Fruit fly (Drosophila melanogaster) whole organism, embryonic: Measurements from ENCODE around the gene CG9643.

Experiments
- Atf-2 ChIP-seq: fragments of 200-800 bp; sonication (Bioruptor generic); optimal IDR thresholded peaks from 2 replicates; lab custom pipeline; 2016; ENCODE audit warnings: missing biosample characterization, missing genetic modification characterization
- CG10565 ChIP-seq: fragments of 200-800 bp; sonication (Bioruptor generic); optimal IDR thresholded peaks from 3 replicates; lab custom pipeline; 2016; ENCODE audit warnings: missing biosample characterization, mild to moderate bottlenecking, missing genetic modification characterization
- CG10979 ChIP-seq: fragments of 200-800 bp; sonication (Bioruptor generic); optimal IDR thresholded peaks from 2 replicates; lab custom pipeline; 2018; ENCODE audit warnings: missing biosample characterization, mild to moderate bottlenecking, missing genetic modification characterization, moderate library complexity
- CG12104 ChIP-seq: fragments of 200-800 bp; sonication (Bioruptor generic); optimal IDR thresholded peaks from 3 replicates; lab custom pipeline; 2016; ENCODE audit warnings: missing biosample characterization, missing genetic modification characterization
- CG12391 ChIP-seq: fragments of 200-800 bp; sonication (Bioruptor generic); optimal IDR thresholded peaks from 3 replicates; lab custom pipeline; 2018; ENCODE audit warnings: missing biosample characterization, mild to moderate bottlenecking, missing genetic modification characterization, moderate library complexity
- CG13775 ChIP-seq: fragments of 200-800 bp; sonication (Bioruptor generic); optimal IDR thresholded peaks from 3 replicates; lab custom pipeline; 2017; ENCODE audit warnings: missing biosample characterization, mild to moderate bottlenecking, missing genetic modification characterization
- CG15479 ChIP-seq: fragments of 200-800 bp; sonication (Bioruptor generic); optimal IDR thresholded peaks from 3 replicates; lab custom pipeline; 2019; ENCODE audit warnings: missing biosample characterization, mild to moderate bottlenecking, missing genetic modification characterization, moderate library complexity
- CG15696 ChIP-seq: fragments of 200-800 bp; sonication (Bioruptor generic); optimal IDR thresholded peaks from 2 replicates; lab custom pipeline; 2019; ENCODE audit warnings: missing biosample characterization, mild to moderate bottlenecking, missing genetic modification characterization, moderate library complexity
- CG17612 ChIP-seq: fragments of 200-800 bp; sonication (Bioruptor generic); IDR thresholded peaks from 2 replicates; pipeline ENCODE4 v1.3.6; 2022; ENCODE audit warnings: missing biosample characterization, missing genetic modification characterization
- CG2889 ChIP-seq: fragments of 200-800 bp; sonication (Bioruptor generic); IDR thresholded peaks from 3 replicates; pipeline ENCODE4 v1.3.6; 2022; ENCODE audit warnings: missing biosample characterization, missing genetic modification characterization
- CG3281 ChIP-seq: fragments of 200-800 bp; sonication (Bioruptor generic); optimal IDR thresholded peaks from 3 replicates; lab custom pipeline; 2017; ENCODE audit warnings: missing biosample characterization, mild to moderate bottlenecking, missing genetic modification characterization
- CG34422 ChIP-seq: fragments of 200-800 bp; sonication (Bioruptor generic); IDR thresholded peaks from 3 replicates; pipeline ENCODE4 v1.3.6; 2022; ENCODE audit warnings: missing biosample characterization, missing genetic modification characterization
- CG4617 ChIP-seq: fragments of 200-800 bp; sonication (Bioruptor generic); optimal IDR thresholded peaks from 3 replicates; lab custom pipeline; 2016; ENCODE audit warnings: missing biosample characterization, missing genetic modification characterization, borderline replicate concordance
- CG5245 ChIP-seq: fragments of 200-800 bp; sonication (Bioruptor generic); optimal IDR thresholded peaks from 3 replicates; lab custom pipeline; 2016; ENCODE audit warnings: missing biosample characterization, missing genetic modification characterization
- CG5953 ChIP-seq: fragments of 200-800 bp; sonication (Bioruptor generic); IDR thresholded peaks from 2 replicates; pipeline ENCODE4 v1.3.6; 2022; ENCODE audit warnings: missing biosample characterization, missing genetic modification characterization
- CG6854 ChIP-seq: fragments of 200-800 bp; sonication (Bioruptor generic); optimal IDR thresholded peaks from 3 replicates; lab custom pipeline; 2017; ENCODE audit warnings: missing biosample characterization, mild to moderate bottlenecking, missing genetic modification characterization
- CG8290 ChIP-seq, 3 experiments: fragments of 200-800 bp; sonication (Bioruptor generic); optimal IDR thresholded peaks; 2 replicates each; lab custom pipeline; 2016 to 2019; ENCODE audit warnings: missing biosample characterization in 3 of 3, missing genetic modification characterization in 3 of 3, mild to moderate bottlenecking in 2 of 3, moderate library complexity in 1 of 3
- Chrac-16 ChIP-seq: fragments of 200-800 bp; sonication (Bioruptor generic); optimal IDR thresholded peaks from 3 replicates; lab custom pipeline; 2016; ENCODE audit warnings: missing biosample characterization, missing genetic modification characterization
- D19B ChIP-seq: fragments of 200-800 bp; sonication (Bioruptor generic); optimal IDR thresholded peaks from 2 replicates; lab custom pipeline; 2017; ENCODE audit warnings: missing biosample characterization, mild to moderate bottlenecking, missing genetic modification characterization
- Dbx ChIP-seq: fragments of 200-800 bp; sonication (Bioruptor generic); IDR thresholded peaks from 3 replicates; pipeline ENCODE4 v1.3.6; 2022; ENCODE audit warnings: missing biosample characterization, missing genetic modification characterization
- Doc3 ChIP-seq: fragments of 200-800 bp; sonication (Bioruptor generic); IDR thresholded peaks from 3 replicates; pipeline ENCODE4 v1.3.6; 2022; ENCODE audit warnings: missing biosample characterization, missing genetic modification characterization; ENCODE audit not compliant: partially characterized antibody
- Fer3 ChIP-seq: fragments of 200-800 bp; sonication (Bioruptor generic); optimal IDR thresholded peaks from 2 replicates; lab custom pipeline; 2018; ENCODE audit warnings: missing biosample characterization, mild to moderate bottlenecking, missing genetic modification characterization, moderate library complexity
- HmgD ChIP-seq: fragments of 200-800 bp; sonication (Bioruptor generic); optimal IDR thresholded peaks from 3 replicates; lab custom pipeline; 2016; ENCODE audit warnings: missing biosample characterization, missing genetic modification characterization
- Hsf ChIP-seq: fragments of 200-800 bp; sonication (Bioruptor generic); optimal IDR thresholded peaks from 3 replicates; lab custom pipeline; 2016; ENCODE audit warnings: missing biosample characterization, missing genetic modification characterization
- NFAT ChIP-seq: fragments of 200-800 bp; sonication (Bioruptor generic); IDR thresholded peaks from 2 replicates; pipeline ENCODE4 v1.3.6; 2022; ENCODE audit warnings: missing biosample characterization, missing genetic modification characterization
- Neu2 ChIP-seq: fragments of 200-800 bp; sonication (Bioruptor generic); optimal IDR thresholded peaks from 3 replicates; lab custom pipeline; 2016; ENCODE audit warnings: missing biosample characterization, missing genetic modification characterization, borderline replicate concordance
- Nf-YA ChIP-seq: fragments of 200-800 bp; sonication (Bioruptor generic); IDR thresholded peaks from 2 replicates; pipeline ENCODE4 v1.3.6; 2022; ENCODE audit warnings: missing biosample characterization, missing genetic modification characterization
- Usf ChIP-seq: fragments of 200-800 bp; sonication (Bioruptor generic); optimal IDR thresholded peaks from 2 replicates; lab custom pipeline; 2017; ENCODE audit warnings: missing genotype, missing biosample characterization, missing genetic modification characterization
- ab ChIP-seq: fragments of 200-800 bp; sonication (Bioruptor generic); optimal IDR thresholded peaks from 2 replicates; lab custom pipeline; 2016; ENCODE audit warnings: missing biosample characterization, missing genetic modification characterization
- ac ChIP-seq: fragments of 200-800 bp; sonication (Bioruptor generic); optimal IDR thresholded peaks from 3 replicates; lab custom pipeline; 2017; ENCODE audit warnings: missing biosample characterization, mild to moderate bottlenecking, missing genetic modification characterization
- amos ChIP-seq: fragments of 200-800 bp; sonication (Bioruptor generic); IDR thresholded peaks from 2 replicates; pipeline ENCODE4 v1.3.6; 2022; ENCODE audit warnings: missing biosample characterization, missing genetic modification characterization; ENCODE audit not compliant: partially characterized antibody
- br ChIP-seq: fragments of >200 bp; optimal IDR thresholded peaks from 2 replicates; lab custom pipeline; 2017
- cas ChIP-seq: fragments of 200-800 bp; sonication (Bioruptor generic); IDR thresholded peaks from 2 replicates; pipeline ENCODE4 v1.3.6; 2022; ENCODE audit warnings: missing biosample characterization, missing genetic modification characterization
- chif ChIP-seq, 2 experiments: fragments of 200-800 bp; sonication (Bioruptor generic); optimal IDR thresholded peaks; 3 replicates each; lab custom pipeline; 2016; ENCODE audit warnings: missing biosample characterization in 2 of 2, missing genetic modification characterization in 2 of 2
- ci ChIP-seq: fragments of 200-800 bp; sonication (Bioruptor generic); IDR thresholded peaks from 3 replicates; pipeline ENCODE4 v1.3.6; 2022; ENCODE audit warnings: missing biosample characterization, missing genetic modification characterization
- corto ChIP-seq: fragments of 200-800 bp; sonication (Bioruptor generic); optimal IDR thresholded peaks from 2 replicates; lab custom pipeline; 2016; ENCODE audit warnings: missing biosample characterization, mild to moderate bottlenecking, missing genetic modification characterization, moderate library complexity
- crol ChIP-seq: fragments of 200-800 bp; sonication (Bioruptor generic); IDR thresholded peaks from 2 replicates; pipeline ENCODE4 v1.3.6; 2022; ENCODE audit warnings: missing biosample characterization, missing genetic modification characterization
- dmrt11E ChIP-seq: fragments of 200-800 bp; sonication (Bioruptor generic); optimal IDR thresholded peaks from 3 replicates; lab custom pipeline; 2018; ENCODE audit warnings: missing biosample characterization, mild to moderate bottlenecking, missing genetic modification characterization, moderate library complexity
- ewg ChIP-seq: fragments of 200-800 bp; sonication (Bioruptor generic); optimal IDR thresholded peaks from 3 replicates; lab custom pipeline; 2017; ENCODE audit warnings: mild to moderate bottlenecking, missing biosample characterization, missing genetic modification reagents, missing genetic modification characterization
- gcm ChIP-seq: fragments of 200-800 bp; sonication (Bioruptor generic); optimal IDR thresholded peaks from 2 replicates; lab custom pipeline; 2019; ENCODE audit warnings: missing biosample characterization, mild to moderate bottlenecking, missing genetic modification characterization, moderate library complexity
- gem ChIP-seq: fragments of 200-800 bp; sonication (Bioruptor generic); optimal IDR thresholded peaks from 2 replicates; lab custom pipeline; 2019; ENCODE audit warnings: missing biosample characterization, mild to moderate bottlenecking, missing genetic modification characterization, moderate library complexity
- her ChIP-seq: fragments of 200-800 bp; sonication (Bioruptor generic); optimal IDR thresholded peaks from 2 replicates; lab custom pipeline; 2016; ENCODE audit warnings: missing biosample characterization, missing genetic modification characterization
- jigr1 ChIP-seq: fragments of 200-800 bp; sonication (Bioruptor generic); IDR thresholded peaks from 3 replicates; pipeline ENCODE4 v1.3.6; 2022; ENCODE audit warnings: missing biosample characterization, missing genetic modification characterization
- kay ChIP-seq: fragments of 200-800 bp; sonication (Bioruptor generic); optimal IDR thresholded peaks from 2 replicates; lab custom pipeline; 2016; ENCODE audit warnings: missing biosample characterization, missing genetic modification characterization
- knrl ChIP-seq: fragments of 200-800 bp; sonication (Bioruptor generic); IDR thresholded peaks from 3 replicates; pipeline ENCODE4 v1.3.6; 2022; ENCODE audit warnings: missing biosample characterization, missing genetic modification characterization; ENCODE audit not compliant: partially characterized antibody
- p53 ChIP-seq: fragments of 200-800 bp; sonication (Bioruptor generic); optimal IDR thresholded peaks from 2 replicates; lab custom pipeline; 2016; ENCODE audit warnings: missing biosample characterization, missing genetic modification characterization
- pnt ChIP-seq: fragments of 200-800 bp; sonication (Bioruptor generic); optimal IDR thresholded peaks from 3 replicates; lab custom pipeline; 2016; ENCODE audit warnings: missing biosample characterization, missing genetic modification characterization
- sens ChIP-seq: fragments of 200-800 bp; sonication (Bioruptor generic); peaks from one replicate; lab custom pipeline; 2016; ENCODE audit warnings: missing biosample characterization, missing genetic modification characterization
- tll ChIP-seq, 2 experiments: fragments of 200-800 bp in 1 of 2; fragments of >200 bp in 1 of 2; sonication (Bioruptor generic) in 1 of 2; optimal IDR thresholded peaks; 2 replicates each; lab custom pipeline; 2017 to 2019; ENCODE audit warnings: missing biosample characterization in 2 of 2, missing genetic modification characterization in 2 of 2, mild to moderate bottlenecking in 1 of 2, moderate library complexity in 1 of 2
- tna ChIP-seq: fragments of 200-800 bp; sonication (Bioruptor generic); IDR thresholded peaks from 2 replicates; pipeline ENCODE4 v1.3.6; 2022; ENCODE audit warnings: missing biosample characterization, missing genetic modification characterization; ENCODE audit not compliant: partially characterized antibody
- tx ChIP-seq: fragments of 200-800 bp; sonication (Bioruptor generic); optimal IDR thresholded peaks from 2 replicates; lab custom pipeline; 2016; ENCODE audit warnings: missing biosample characterization, missing genetic modification characterization

CG9643 gene

DNA sequence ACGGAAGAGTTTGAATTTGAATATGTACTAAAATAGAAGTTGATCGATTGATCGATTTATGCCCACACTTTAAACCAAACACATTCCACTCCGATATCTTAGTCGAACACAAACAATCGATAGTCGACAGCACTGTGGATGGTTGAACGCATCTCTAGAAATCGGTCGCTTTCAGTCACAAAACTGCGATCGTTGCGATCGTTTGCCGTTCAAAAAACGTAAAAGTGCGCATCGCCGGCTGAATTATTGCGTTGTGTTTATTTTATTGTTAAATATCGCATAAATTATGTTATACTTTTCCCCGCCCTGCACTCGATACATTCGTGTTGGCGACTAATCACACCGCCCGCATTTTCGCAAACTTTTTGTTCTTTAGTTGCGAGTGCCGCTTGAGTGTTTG is 20.0 kb upstream of the CG9643 start, which contains the start of gene Ccdc85 (continued):
- no peak for TF ChIP-seq CG12104 (GFP tag; lab: Kevin White, UChicago)
- TF ChIP-seq tx, result no peak
- peak; percentile 78 for TF ChIP-seq Doc3
- TF ChIP-seq CG15479 (GFP tag; lab: Kevin White, UChicago), result no peak
- TF ChIP-seq CG15696 (tag; lab: Kevin White, UChicago), result no peak
- no peak for TF ChIP-seq pnt (GFP tag; lab: Kevin White, UChicago)
- peak; percentile 24 for TF ChIP-seq CG12391 (tag; lab: Kevin White, UChicago)
- TF ChIP-seq br, result no peak
- TF ChIP-seq HmgD (GFP tag; lab: Kevin White, UChicago), result no peak
- TF ChIP-seq ewg (GFP tag; lab: Kevin White, UChicago), result no peak
- TF ChIP-seq gcm (GFP tag; lab: Kevin White, UChicago), result peak; percentile 47
- no peak for TF ChIP-seq NFAT (GFP tag; lab: Robert Waterston, UW)
- TF ChIP-seq CG3281 (GFP tag; lab: Kevin White, UChicago), result no peak
- no peak for TF ChIP-seq CG10565 (GFP tag; lab: Kevin White, UChicago)
- 0 out of 2 replicates have a peak, but pooled peaks have one; percentile 7 for TF ChIP-seq Nf-YA (GFP tag; lab: Robert Waterston, UW)
- peak; percentile 89 for TF ChIP-seq knrl (GFP tag; lab: Robert Waterston, UW)
- TF ChIP-seq ab, result no peak
- no peak for TF ChIP-seq CG5245 (GFP tag; lab: Kevin White, UChicago)
- TF ChIP-seq Chrac-16 (GFP tag; lab: Kevin White, UChicago), result no peak
- TF ChIP-seq chif (GFP tag; optimal IDR thresholded peaks at IDR 0.05; lab: Kevin White, UChicago), result peak in 1 of 2 experiments; percentile 24
- no peak for TF ChIP-seq D19B (GFP tag; lab: Kevin White, UChicago)
- TF ChIP-seq corto, result no peak
- no peak for TF ChIP-seq p53 (GFP tag; lab: Kevin White, UChicago)
- TF ChIP-seq Atf-2 (GFP tag; lab: Kevin White, UChicago), result no peak
- peak; percentile 70; the same call in 1 of the 3 replicates for TF ChIP-seq CG34422 (GFP tag; lab: Robert Waterston, UW)
- no peak for TF ChIP-seq cas
- TF ChIP-seq CG5953 (GFP tag; lab: Robert Waterston, UW), result no peak
- no peak for TF ChIP-seq CG6854 (GFP tag; lab: Kevin White, UChicago)
- TF ChIP-seq jigr1 (GFP tag; lab: Robert Waterston, UW), result no peak
- peak; percentile 32 for TF ChIP-seq CG10979 (tag; lab: Kevin White, UChicago)
- TF ChIP-seq her (GFP tag; lab: Kevin White, UChicago), result peak; percentile 47
- TF ChIP-seq CG2889 (GFP tag; lab: Robert Waterston, UW), result no peak
- peak; percentile 18; the same call in 1 of the 3 replicates for TF ChIP-seq Dbx (GFP tag; lab: Robert Waterston, UW)
- no peak for TF ChIP-seq kay
- TF ChIP-seq ci (GFP tag; lab: Robert Waterston, UW), result peak; percentile 76
- TF ChIP-seq tna (GFP tag; lab: Robert Waterston, UW), result peak; percentile 100
- no peak for TF ChIP-seq Fer3 (tag; lab: Kevin White, UChicago)
- TF ChIP-seq CG4617 (GFP tag; lab: Kevin White, UChicago), result no peak
- TF ChIP-seq CG13775 (GFP tag; lab: Kevin White, UChicago), result no peak
- no peak for TF ChIP-seq CG17612
- no peak for TF ChIP-seq dmrt11E (tag; lab: Kevin White, UChicago)
- no peak for TF ChIP-seq ac (GFP tag; lab: Kevin White, UChicago)
- TF ChIP-seq gem (tag; lab: Kevin White, UChicago), result no peak
- TF ChIP-seq Hsf (GFP tag; lab: Kevin White, UChicago), result peak; percentile 22
- peak; percentile 96 for TF ChIP-seq amos (GFP tag; lab: Robert Waterston, UW)
- peak; percentile 78 for TF ChIP-seq sens (GFP tag; lab: Kevin White, UChicago)
- no peak for TF ChIP-seq Neu2 (GFP tag; lab: Kevin White, UChicago)
- no peak for TF ChIP-seq crol
- no peak for TF ChIP-seq tll (GFP tag; optimal IDR thresholded peaks at IDR 0.05; lab: Kevin White, UChicago)
- TF ChIP-seq CG8290 (GFP tag; optimal IDR thresholded peaks at IDR 0.05; lab: Kevin White, UChicago), result peak; percentile 40
- no peak for TF ChIP-seq CG8290 (tag; optimal IDR thresholded peaks at IDR 0.05; lab: Kevin White, UChicago)
- no peak for TF ChIP-seq Usf (GFP tag; lab: Kevin White, UChicago)
